Worm (Caenorhabditis elegans): ENCODE data around the gene F48G7.5.

DNA sequence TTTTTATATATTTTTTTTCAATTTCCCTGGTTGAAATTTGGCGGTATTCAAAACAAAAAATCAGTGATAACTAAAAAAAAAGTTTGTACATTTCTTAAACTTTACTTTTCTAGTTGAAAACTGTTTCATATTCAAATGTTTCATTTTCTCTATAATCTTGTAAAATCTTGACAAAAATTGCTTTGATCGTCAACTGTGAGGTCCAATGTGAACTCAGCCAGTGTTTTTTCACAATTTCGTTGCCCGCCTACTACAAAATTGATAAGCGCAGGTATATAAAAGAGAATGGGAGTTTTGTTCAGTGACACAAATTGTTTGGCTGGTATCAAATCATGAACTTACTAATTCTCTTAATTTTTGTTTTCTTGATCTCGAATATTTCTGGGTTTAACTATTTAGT, 24.2 kb upstream of the F48G7.5 start, which contains the start of gene ugt-42:
- TF ChIP-seq ref-1 (GFP tag; conservative IDR thresholded peaks at IDR 0.05) = no peak
- TF ChIP-seq flt-1 (GFP tag; IDR thresholded peaks at IDR 0.05) = no peak
- TF ChIP-seq tab-1 (GFP tag; IDR thresholded peaks at IDR 0.05) = no peak
- TF ChIP-seq ztf-23 (GFP tag; IDR thresholded peaks at IDR 0.05) = no peak
